Fruit fly (Drosophila melanogaster): ENCODE data around the gene CG5815.

dm6 chr3R:27118346-27118745, 6.0 kb downstream of the CG5815 start, which contains the start of gene CG5882:
- no peak for TF ChIP-seq Mnt (GFP tag; optimal IDR thresholded peaks at IDR 0.05)
- no peak for TF ChIP-seq CG1620 (GFP tag; optimal IDR thresholded peaks at IDR 0.05)
- no peak for TF ChIP-seq CG12768 (GFP tag; optimal IDR thresholded peaks at IDR 0.05)
- TF ChIP-seq CG7045 (GFP tag; optimal IDR thresholded peaks at IDR 0.05), result no peak
- TF ChIP-seq CG11617 (GFP tag; optimal IDR thresholded peaks at IDR 0.05), result no peak
- no peak for TF ChIP-seq cnc (optimal IDR thresholded peaks at IDR 0.05)
- no peak for TF ChIP-seq ovo (GFP tag; optimal IDR thresholded peaks at IDR 0.05)
- TF ChIP-seq kay (GFP tag; ENCODE audit: borderline replicate concordance), result no peak
- no peak for TF ChIP-seq CG7101 (tag; optimal IDR thresholded peaks at IDR 0.05)
- TF ChIP-seq tj (GFP tag; optimal IDR thresholded peaks at IDR 0.05), result no peak
- no peak for TF ChIP-seq CG14711 (tag; optimal IDR thresholded peaks at IDR 0.05)

Data from whole organism, adult.